Worm (Caenorhabditis elegans) whole organism, young adult: ENCODE results near the gene srw-102.

Experiments
- C17E4.6 ChIP-seq: fragments of 200-800 bp; sonication (Bioruptor generic); IDR thresholded peaks from 2 replicates; pipeline ENCODE4 v1.3.6; 2022; ENCODE audit warnings: missing genetic modification reagents, missing genetic modification characterization, missing compliant biosample characterization
- F37B4.10 ChIP-seq: fragments of 200-800 bp; sonication (Bioruptor generic); IDR thresholded peaks from 2 replicates; pipeline ENCODE4 v1.3.6; 2022; ENCODE audit warnings: missing genetic modification characterization, missing compliant biosample characterization
- F39B2.1 ChIP-seq: fragments of 200-800 bp; sonication (Bioruptor generic); IDR thresholded peaks from 2 replicates; pipeline ENCODE4 v1.3.6; 2022; ENCODE audit warnings: missing genetic modification reagents, missing genetic modification characterization, missing compliant biosample characterization
- F55B11.4 ChIP-seq: sonication (generic microtip); optimal IDR thresholded peaks from 2 replicates; lab custom pipeline; 2016; ENCODE audit warnings: missing compliant biosample characterization, missing genetic modification characterization, borderline replicate concordance; ENCODE audit not compliant: insufficient read depth
- K11D2.4 ChIP-seq: fragments of 200-800 bp; sonication (Bioruptor generic); IDR thresholded peaks from 2 replicates; pipeline ENCODE4 v1.3.6; 2022; ENCODE audit warnings: missing genetic modification reagents, missing genetic modification characterization, missing compliant biosample characterization
- Y53G8AR.9 ChIP-seq: fragments of 200-800 bp; sonication (Bioruptor generic); conservative IDR thresholded peaks from 2 replicates; pipeline ENCODE4 v1.3.6; 2022; ENCODE audit warnings: missing genetic modification reagents, missing genetic modification characterization, missing compliant biosample characterization
- Y95B8A.8 ChIP-seq: fragments of 200-800 bp; sonication (Bioruptor generic); IDR thresholded peaks from 2 replicates; pipeline ENCODE4 v1.3.6; 2022; ENCODE audit warnings: missing genetic modification reagents, missing genetic modification characterization, missing compliant biosample characterization
- ZK185.1 ChIP-seq: sonication (generic microtip); optimal IDR thresholded peaks from 2 replicates; lab custom pipeline; 2016; ENCODE audit warnings: mild to moderate bottlenecking, missing genetic modification characterization, missing compliant biosample characterization; ENCODE audit not compliant: poor library complexity, severe bottlenecking
- aptf-3 ChIP-seq: fragments of 200-800 bp; sonication (Bioruptor generic); IDR thresholded peaks from 2 replicates; pipeline ENCODE4 v1.3.6; 2022; ENCODE audit warnings: missing genetic modification characterization, missing compliant biosample characterization
- bed-1 ChIP-seq: fragments of 200-800 bp; sonication (Bioruptor generic); IDR thresholded peaks from 2 replicates; pipeline ENCODE4 v1.3.6; 2022; ENCODE audit warnings: missing genetic modification reagents, missing genetic modification characterization, missing compliant biosample characterization
- ccch-3 ChIP-seq: fragments of 200-800 bp; sonication (Bioruptor generic); optimal IDR thresholded peaks from 2 replicates; lab custom pipeline; 2018; ENCODE audit warnings: mild to moderate bottlenecking, missing genetic modification characterization, missing compliant biosample characterization
- cebp-2 ChIP-seq: fragments of 200-800 bp; sonication (Bioruptor generic); IDR thresholded peaks from 2 replicates; pipeline ENCODE4 v1.3.6; 2022; ENCODE audit warnings: missing genetic modification characterization, missing compliant biosample characterization
- ceh-58 ChIP-seq: fragments of 200-800 bp; sonication (Bioruptor generic); IDR thresholded peaks from 2 replicates; pipeline ENCODE4 v1.3.6; 2022; ENCODE audit warnings: missing genetic modification characterization, missing compliant biosample characterization
- ceh-91 ChIP-seq: fragments of 200-800 bp; sonication (Bioruptor generic); IDR thresholded peaks from 2 replicates; pipeline ENCODE4 v1.3.6; 2022; ENCODE audit warnings: missing genetic modification reagents, missing genetic modification characterization, missing compliant biosample characterization
- chd-7 ChIP-seq: sonication (generic microtip); optimal IDR thresholded peaks from 2 replicates; lab custom pipeline; 2016; ENCODE audit warnings: mild to moderate bottlenecking, missing genetic modification characterization, moderate library complexity, missing compliant biosample characterization
- die-1 ChIP-seq: sonication (generic microtip); optimal IDR thresholded peaks from 2 replicates; lab custom pipeline; 2016; ENCODE audit warnings: missing genotype, mild to moderate bottlenecking, missing genetic modification characterization, missing compliant biosample characterization
- dpff-1 ChIP-seq: sonication (generic microtip); optimal IDR thresholded peaks from 2 replicates; lab custom pipeline; 2017; ENCODE audit warnings: mild to moderate bottlenecking, missing genetic modification characterization, missing compliant biosample characterization
- efl-1 ChIP-seq: fragments of 150-350 bp; optimal IDR thresholded peaks from 2 replicates; lab custom pipeline; 2014; ENCODE audit warnings: missing biosample characterization, missing genetic modification reagents, missing genetic modification characterization
- egl-18 ChIP-seq: fragments of 200-800 bp; sonication (Bioruptor generic); IDR thresholded peaks from 2 replicates; pipeline ENCODE4 v1.3.6; 2022; ENCODE audit warnings: missing genetic modification reagents, missing genetic modification characterization, missing compliant biosample characterization
- ets-4 ChIP-seq: fragments of 200-800 bp; sonication (Bioruptor generic); optimal IDR thresholded peaks from 2 replicates; lab custom pipeline; 2018; ENCODE audit warnings: mild to moderate bottlenecking, missing genetic modification characterization, missing compliant biosample characterization
- fkh-3 ChIP-seq: sonication (generic microtip); optimal IDR thresholded peaks from 2 replicates; lab custom pipeline; 2016; ENCODE audit warnings: mild to moderate bottlenecking, missing genetic modification characterization, missing compliant biosample characterization
- him-1 ChIP-seq: sonication (generic microtip); optimal IDR thresholded peaks from 2 replicates; lab custom pipeline; 2016; ENCODE audit warnings: missing genotype, missing genetic modification reagents, missing genetic modification characterization, missing compliant biosample characterization
- hlh-12 ChIP-seq: sonication (generic microtip); optimal IDR thresholded peaks from 2 replicates; lab custom pipeline; 2016; ENCODE audit warnings: missing genetic modification characterization, missing compliant biosample characterization
- hlh-26 ChIP-seq: fragments of 200-800 bp; sonication (Bioruptor generic); conservative IDR thresholded peaks from 2 replicates; pipeline ENCODE4 v1.3.6; 2022; ENCODE audit warnings: missing genetic modification reagents, missing genetic modification characterization, missing compliant biosample characterization
- lag-1 ChIP-seq: fragments of 200-800 bp; sonication (Bioruptor generic); IDR thresholded peaks from 2 replicates; pipeline ENCODE4 v1.3.6; 2022; ENCODE audit warnings: missing genetic modification reagents, missing genetic modification characterization, missing compliant biosample characterization
- let-526 ChIP-seq: fragments of 200-800 bp; sonication (Bioruptor generic); IDR thresholded peaks from 2 replicates; pipeline ENCODE4 v1.3.6; 2022; ENCODE audit warnings: missing genetic modification reagents, missing genetic modification characterization, missing compliant biosample characterization
- lin-26 ChIP-seq: fragments of 200-800 bp; sonication (Bioruptor generic); IDR thresholded peaks from 2 replicates; pipeline ENCODE4 v1.3.6; 2022; ENCODE audit warnings: missing genetic modification reagents, missing genetic modification characterization, missing compliant biosample characterization
- lin-40 ChIP-seq: sonication (generic microtip); optimal IDR thresholded peaks from 2 replicates; lab custom pipeline; 2016; ENCODE audit warnings: missing genetic modification characterization, mild to moderate bottlenecking, missing compliant biosample characterization, missing genotype, missing genetic modification reagents
- lsl-1 ChIP-seq: fragments of 200-800 bp; sonication (Bioruptor generic); optimal IDR thresholded peaks from 2 replicates; lab custom pipeline; 2018; ENCODE audit warnings: mild to moderate bottlenecking, missing genetic modification characterization, moderate library complexity, missing compliant biosample characterization
- lsy-27 ChIP-seq: sonication (generic microtip); optimal IDR thresholded peaks from 2 replicates; lab custom pipeline; 2017; ENCODE audit warnings: missing genetic modification characterization, mild to moderate bottlenecking, missing compliant biosample characterization, antibody characterized with exemption, missing genotype, borderline replicate concordance; ENCODE audit not compliant: insufficient read depth
- madf-6 ChIP-seq: fragments of 200-800 bp; sonication (Bioruptor generic); IDR thresholded peaks from 2 replicates; pipeline ENCODE4 v1.3.6; 2022; ENCODE audit warnings: missing genetic modification reagents, missing genetic modification characterization, missing compliant biosample characterization
- madf-8 ChIP-seq: fragments of 200-800 bp; sonication (Bioruptor generic); conservative IDR thresholded peaks from 2 replicates; pipeline ENCODE4 v1.3.6; 2022; ENCODE audit warnings: missing genetic modification reagents, missing genetic modification characterization, missing compliant biosample characterization
- mcd-1 ChIP-seq: fragments of 200-800 bp; sonication (Bioruptor generic); IDR thresholded peaks from 2 replicates; pipeline ENCODE4 v1.3.6; 2022; ENCODE audit warnings: missing genetic modification reagents, missing genetic modification characterization, missing compliant biosample characterization
- nfya-2 ChIP-seq: fragments of 200-800 bp; sonication (Bioruptor generic); IDR thresholded peaks from 2 replicates; pipeline ENCODE4 v1.3.6; 2022; ENCODE audit warnings: missing genetic modification reagents, missing genetic modification characterization, missing compliant biosample characterization
- rec-8 ChIP-seq, 2 experiments: sonication (generic microtip); optimal IDR thresholded peaks; 2 replicates each; lab custom pipeline; 2016; ENCODE audit warnings: mild to moderate bottlenecking in 2 of 2, missing genetic modification characterization in 2 of 2, missing genetic modification reagents in 2 of 2, missing genotype in 2 of 2, missing biosample characterization in 1 of 2, missing compliant biosample characterization in 1 of 2, moderate library complexity in 1 of 2
- repo-1 ChIP-seq: sonication (generic microtip); optimal IDR thresholded peaks from 2 replicates; lab custom pipeline; 2017; ENCODE audit warnings: mild to moderate bottlenecking, missing genetic modification characterization, missing compliant biosample characterization
- sea-2 ChIP-seq: fragments of 200-800 bp; sonication (Bioruptor generic); IDR thresholded peaks from 2 replicates; pipeline ENCODE4 v1.3.6; 2022; ENCODE audit warnings: missing genetic modification characterization, missing compliant biosample characterization
- sptf-2 ChIP-seq: fragments of 200-800 bp; sonication (Bioruptor generic); optimal IDR thresholded peaks from 2 replicates; lab custom pipeline; 2018; ENCODE audit warnings: mild to moderate bottlenecking, missing genetic modification characterization, missing compliant biosample characterization
- tbx-9 ChIP-seq: sonication (generic microtip); optimal IDR thresholded peaks from 2 replicates; lab custom pipeline; 2016; ENCODE audit warnings: borderline replicate concordance, missing genetic modification characterization, inconsistent platforms, missing compliant biosample characterization
- zfh-2 ChIP-seq: fragments of 200-800 bp; sonication (Bioruptor generic); conservative IDR thresholded peaks from 2 replicates; pipeline ENCODE4 v1.3.6; 2022; ENCODE audit warnings: missing genetic modification reagents, missing genetic modification characterization, missing compliant biosample characterization
- ztf-18 ChIP-seq: sonication (generic microtip); optimal IDR thresholded peaks from 2 replicates; lab custom pipeline; 2016; ENCODE audit warnings: missing genotype, mild to moderate bottlenecking, missing genetic modification characterization, missing compliant biosample characterization
- ztf-25 ChIP-seq: fragments of 200-800 bp; sonication (Bioruptor generic); IDR thresholded peaks from 2 replicates; pipeline ENCODE4 v1.3.6; 2022; ENCODE audit warnings: missing genetic modification reagents, missing genetic modification characterization, missing compliant biosample characterization
- ztf-26 ChIP-seq: sonication (generic microtip); optimal IDR thresholded peaks from 2 replicates; lab custom pipeline; 2017; ENCODE audit warnings: missing genetic modification characterization, missing compliant biosample characterization
- ztf-28 ChIP-seq: fragments of 200-800 bp; sonication (Bioruptor generic); IDR thresholded peaks from 2 replicates; pipeline ENCODE4 v1.3.6; 2022; ENCODE audit warnings: missing genetic modification reagents, missing genetic modification characterization, missing compliant biosample characterization
- ztf-6 ChIP-seq: fragments of 200-800 bp; sonication (Bioruptor generic); IDR thresholded peaks from 2 replicates; pipeline ENCODE4 v1.3.6; 2022; ENCODE audit warnings: missing genetic modification reagents, missing genetic modification characterization, missing compliant biosample characterization

srw-102 gene

DNA sequence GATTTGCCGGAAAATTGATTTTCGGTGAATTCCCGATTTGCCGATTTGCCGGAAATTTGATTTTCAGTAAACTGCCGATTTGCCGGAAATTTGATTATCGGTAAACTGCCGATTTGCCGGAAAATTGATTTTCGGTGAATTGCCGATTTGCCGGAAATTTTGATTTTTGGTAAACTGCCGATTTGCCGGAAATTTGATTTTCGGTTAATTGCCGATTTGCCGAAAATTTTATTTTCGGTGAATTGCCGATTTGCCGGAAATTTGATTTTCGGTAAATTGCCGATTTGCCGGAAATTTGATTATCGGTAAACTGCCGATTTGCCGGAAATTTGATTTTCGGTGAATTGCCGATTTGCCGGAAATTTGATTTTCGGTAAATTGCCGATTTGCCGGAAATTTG lies 7.6 kb upstream of the srw-102 start:
- TF ChIP-seq C17E4.6: peak; percentile 34; the same call in 1 of the 2 replicates

DNA sequence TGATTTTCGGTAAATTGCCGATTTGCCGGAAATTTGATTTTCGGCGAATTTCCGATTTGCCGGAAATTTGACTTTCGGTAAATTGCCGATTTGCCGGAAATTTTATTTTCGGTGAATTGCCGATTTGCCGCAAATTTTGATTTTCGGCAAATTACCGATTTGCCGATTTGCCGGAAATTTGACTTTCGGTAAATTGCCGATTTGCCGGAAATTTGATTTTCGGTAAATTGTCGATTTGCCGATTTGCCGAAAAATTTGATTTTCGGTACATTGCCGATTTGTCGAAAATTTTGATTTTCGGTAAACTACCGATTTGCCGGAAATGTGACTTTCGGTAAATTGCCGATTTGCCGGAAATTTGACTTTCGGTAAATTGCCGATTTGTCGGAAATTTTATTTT lies 6.3 kb upstream of the srw-102 start:
- 0 out of 2 replicates have a peak, but pooled peaks have one; percentile 92 for TF ChIP-seq F37B4.10 (GFP tag; lab: Robert Waterston, UW)
- peak; percentile 37; the same call in 1 of the 2 replicates for TF ChIP-seq cebp-2
- TF ChIP-seq ztf-25 (GFP tag; lab: Robert Waterston, UW): 0 out of 2 replicates have a peak, but pooled peaks have one; percentile 31
- peak; percentile 8; the same call in 1 of the 2 replicates for TF ChIP-seq ztf-6 (GFP tag; lab: Robert Waterston, UW)
- peak; percentile 77; the same call in 1 of the 2 replicates for TF ChIP-seq sea-2 (GFP tag; lab: Robert Waterston, UW)
- TF ChIP-seq nfya-2 (GFP tag; lab: Robert Waterston, UW): 0 out of 2 replicates have a peak, but pooled peaks have one; percentile 72
- peak; percentile 28; the same call in 1 of the 2 replicates for TF ChIP-seq ceh-91 (GFP tag; lab: Robert Waterston, UW)
- TF ChIP-seq K11D2.4: peak; percentile 64
- peak; percentile 75 for TF ChIP-seq Y95B8A.8 (GFP tag; lab: Robert Waterston, UW)
- peak; percentile 63; the same call in 1 of the 2 replicates for TF ChIP-seq lag-1 (GFP tag; lab: Robert Waterston, UW)
- 0 out of 2 replicates have a peak, but pooled peaks have one; percentile 73 for TF ChIP-seq bed-1 (GFP tag; lab: Robert Waterston, UW)
- TF ChIP-seq aptf-3: 0 out of 2 replicates have a peak, but pooled peaks have one; percentile 21
- peak; percentile 77; the same call in 1 of the 2 replicates for TF ChIP-seq ceh-58 (GFP tag; lab: Robert Waterston, UW)

DNA sequence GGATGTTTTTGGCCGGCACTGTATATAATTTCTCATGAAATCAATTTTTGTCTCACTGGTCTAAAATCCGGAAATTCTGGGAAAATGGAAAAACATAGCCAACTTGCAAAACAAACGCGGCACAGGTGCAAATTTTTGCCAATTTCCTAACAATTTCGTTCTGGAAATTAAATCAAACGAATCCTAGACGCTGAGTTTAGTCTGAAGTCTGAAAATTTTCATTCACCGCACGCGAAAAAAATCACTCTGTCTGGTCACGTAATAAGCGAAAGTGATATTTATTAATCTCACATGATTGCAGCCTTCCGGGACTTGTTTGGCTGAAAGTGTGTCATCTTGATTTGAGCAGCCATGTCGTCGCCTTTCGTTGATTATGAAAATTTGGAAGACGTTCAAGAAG lies 3.1 kb upstream of the srw-102 start, which contains the start of gene srw-103:
srw-103 (plus strand) TSS at position 301 of the 400 bp plus-strand sequence.
- TF ChIP-seq hlh-26 (GFP tag; lab: Robert Waterston, UW) (no peak), lin-40 (tag; lab: Kevin White, UChicago) (no peak), ets-4 (no peak), ZK185.1 (tag; lab: Kevin White, UChicago) (no peak), let-526 (GFP tag; lab: Robert Waterston, UW) (no peak), egl-18 (GFP tag; lab: Robert Waterston, UW) (no peak), lsl-1 (no peak), fkh-3 (tag; lab: Kevin White, UChicago) (no peak), ztf-18 (tag; lab: Kevin White, UChicago) (no peak), F55B11.4 (tag; lab: Kevin White, UChicago) (no peak), lin-26 (GFP tag; lab: Robert Waterston, UW) (no peak), ccch-3 (GFP tag; lab: Kevin White, UChicago) (no peak), dpff-1 (tag; lab: Kevin White, UChicago) (no peak), lsy-27 (tag; lab: Kevin White, UChicago) (no peak), ztf-26 (no peak), zfh-2 (GFP tag; lab: Robert Waterston, UW) (no peak), mcd-1 (GFP tag; lab: Robert Waterston, UW) (no peak), madf-8 (GFP tag; lab: Robert Waterston, UW) (no peak), chd-7 (tag; lab: Kevin White, UChicago) (no peak), ztf-28 (GFP tag; lab: Robert Waterston, UW) (no peak)

DNA sequence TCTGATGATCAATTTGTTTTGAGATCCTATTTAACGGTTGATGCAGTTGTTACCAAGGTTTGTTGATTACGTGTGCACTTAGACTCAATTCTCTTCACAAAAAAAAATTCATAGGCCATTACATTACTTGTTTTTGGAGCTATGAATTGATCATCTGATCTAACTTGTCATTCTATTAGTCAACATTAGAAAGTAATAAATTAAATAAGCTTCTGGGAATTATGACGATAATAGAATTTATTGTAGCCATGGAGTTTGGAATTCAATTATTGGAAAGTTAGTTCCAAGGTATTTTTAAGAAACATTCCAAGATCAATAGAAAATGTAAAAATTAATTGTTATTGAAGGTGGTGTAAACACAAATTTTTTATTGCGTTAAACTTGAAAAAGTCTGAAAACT lies 1.8 kb upstream of the srw-102 start:
- no peak for TF ChIP-seq sptf-2 (GFP tag; lab: Kevin White, UChicago)
- TF ChIP-seq repo-1 (tag; lab: Kevin White, UChicago): no peak
- no peak for TF ChIP-seq efl-1 (GFP tag; lab: Kevin White, UChicago)
- no peak for TF ChIP-seq C17E4.6
- TF ChIP-seq rec-8 (tag; optimal IDR thresholded peaks at IDR 0.05; lab: Kevin White, UChicago): no peak
- TF ChIP-seq hlh-12 (tag; lab: Kevin White, UChicago): no peak
- TF ChIP-seq die-1 (tag; lab: Kevin White, UChicago): no peak
- no peak for TF ChIP-seq him-1 (tag; lab: Kevin White, UChicago)
- no peak for TF ChIP-seq tbx-9 (tag; lab: Kevin White, UChicago)
- TF ChIP-seq F39B2.1 (GFP tag; lab: Robert Waterston, UW): no peak
- no peak for TF ChIP-seq madf-6 (GFP tag; lab: Robert Waterston, UW)
- no peak for TF ChIP-seq ztf-26
- no peak for TF ChIP-seq Y53G8AR.9 (GFP tag; lab: Robert Waterston, UW)
